Worm (Caenorhabditis elegans): Measurements from ENCODE around the gene met-2.

DNA sequence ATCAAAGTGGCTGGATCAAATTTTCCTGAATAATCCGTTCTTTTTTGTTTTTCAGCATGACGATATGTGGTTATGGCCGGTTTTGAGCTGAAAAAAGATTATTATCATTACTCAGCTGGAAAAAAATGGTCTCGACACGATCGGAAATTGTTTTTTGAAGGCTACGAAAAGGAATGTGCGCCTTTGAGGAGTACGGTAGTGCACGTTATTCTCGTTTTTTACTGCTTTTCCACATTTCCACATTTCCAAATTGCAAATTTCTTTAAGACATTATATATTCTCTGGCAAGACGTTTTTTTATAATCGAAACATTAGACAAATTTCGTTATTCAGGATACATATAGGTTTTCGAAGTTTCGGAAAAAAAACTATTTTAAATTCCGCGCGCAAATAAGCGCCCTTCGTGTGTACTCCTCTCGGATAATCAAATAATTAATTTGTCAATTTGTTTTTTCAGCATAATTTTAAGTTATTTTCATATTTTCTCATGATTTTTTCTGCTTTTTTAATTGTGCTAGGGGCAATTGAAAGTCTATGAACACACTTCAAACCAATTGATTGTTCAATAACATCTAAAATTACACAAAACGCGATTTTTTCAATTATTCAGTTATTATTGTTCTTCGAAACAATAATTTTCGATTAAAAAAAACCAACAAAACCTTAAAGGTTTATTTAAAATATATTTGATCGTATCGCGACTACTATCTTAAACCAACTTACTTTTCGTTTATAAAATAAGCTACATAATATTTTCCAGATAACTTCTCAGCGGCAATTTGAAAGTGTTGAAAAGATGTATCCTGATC lies 11.6 kb upstream of the met-2 start, which contains the start of gene R05D3.3:
- TF ChIP-seq dmd-4 (tag; optimal IDR thresholded peaks at IDR 0.05) (no peak), aly-2 (tag; optimal IDR thresholded peaks at IDR 0.05) (no peak), nhr-10 (tag; optimal IDR thresholded peaks at IDR 0.05) (no peak), blmp-1 (tag; optimal IDR thresholded peaks at IDR 0.05; ENCODE audit: insufficient read depth) (no peak), snpc-4 (tag; optimal IDR thresholded peaks at IDR 0.05) (no peak), ama-1 (optimal IDR thresholded peaks at IDR 0.05) (no peak), zag-1 (tag; optimal IDR thresholded peaks at IDR 0.05) (no peak), fos-1 (tag; optimal IDR thresholded peaks at IDR 0.05) (no peak)

Measured in whole organism, L2 larva.